Worm (Caenorhabditis elegans) whole organism, late embryonic: ENCODE results near the gene T24D3.2.

Experiments used
- Y22D7AL.16 ChIP-seq: sonication (generic microtip); optimal IDR thresholded peaks from 2 replicates; lab custom pipeline; 2016; ENCODE audit warnings: missing genetic modification characterization, missing compliant biosample characterization
- elt-2 ChIP-seq: sonication (generic microtip); optimal IDR thresholded peaks from 2 replicates; lab custom pipeline; 2016; ENCODE audit warnings: missing genetic modification reagents, missing genetic modification characterization, missing compliant biosample characterization
- elt-4 ChIP-seq: sonication (generic microtip); optimal IDR thresholded peaks from 2 replicates; lab custom pipeline; 2016; ENCODE audit warnings: missing genetic modification characterization, missing compliant biosample characterization
- fkh-6 ChIP-seq: sonication (generic microtip); optimal IDR thresholded peaks from 2 replicates; lab custom pipeline; 2016; ENCODE audit warnings: missing genetic modification characterization, missing compliant biosample characterization
- pqm-1 ChIP-seq: sonication (generic microtip); optimal IDR thresholded peaks from 2 replicates; lab custom pipeline; 2016; ENCODE audit warnings: missing genetic modification characterization, missing compliant biosample characterization
- syd-9 ChIP-seq: sonication (generic microtip); optimal IDR thresholded peaks from 2 replicates; lab custom pipeline; 2016; ENCODE audit warnings: mild to moderate bottlenecking, missing genetic modification characterization, moderate library complexity, missing compliant biosample characterization
- unc-86 ChIP-seq: sonication (generic microtip); optimal IDR thresholded peaks from 2 replicates; lab custom pipeline; 2016; ENCODE audit warnings: missing genetic modification characterization, missing compliant biosample characterization

DNA sequence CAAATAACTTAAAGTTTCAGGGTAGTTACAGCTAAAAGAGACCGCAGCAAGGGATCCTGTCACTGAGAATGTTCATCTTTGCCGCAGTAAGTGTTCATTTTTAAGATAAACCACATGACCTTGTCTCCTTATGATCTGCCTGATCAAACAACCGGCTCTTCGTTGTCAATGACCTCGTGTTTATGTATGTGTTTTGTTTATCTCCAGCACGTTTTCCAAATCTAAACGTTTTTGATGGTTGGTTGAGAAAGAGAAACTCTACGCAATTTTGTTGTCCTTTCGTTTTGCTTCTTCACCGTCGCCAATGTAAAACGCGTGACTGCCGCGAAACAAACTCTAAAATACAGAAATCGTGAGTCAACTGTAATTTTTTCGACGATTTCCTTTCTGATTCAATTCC is 8.6 kb downstream of the T24D3.2 start, which contains the start of gene tsct-1:
- TF ChIP-seq Y22D7AL.16: no peak
- TF ChIP-seq unc-86: no peak
- TF ChIP-seq fkh-6: no peak
- TF ChIP-seq elt-2 (tag; lab: Kevin White, UChicago): no peak
- no peak for TF ChIP-seq pqm-1 (tag; lab: Kevin White, UChicago)
- TF ChIP-seq elt-4 (tag; lab: Kevin White, UChicago): no peak
- TF ChIP-seq syd-9 (tag; lab: Kevin White, UChicago): no peak
